Fruit fly (Drosophila melanogaster) whole organism, embryonic: ENCODE data around the gene Kr-h2.

ENCODE experiments used
- Aef1 ChIP-seq: fragments of 200-800 bp; sonication (Bioruptor generic); IDR thresholded peaks from 3 replicates; pipeline ENCODE4 v1.3.6; 2022; ENCODE audit warnings: missing biosample characterization, missing genetic modification characterization
- Asciz ChIP-seq: fragments of 200-800 bp; sonication (Bioruptor generic); optimal IDR thresholded peaks from 2 replicates; lab custom pipeline; 2017; ENCODE audit warnings: missing biosample characterization, mild to moderate bottlenecking, missing genetic modification characterization, missing genetic modification reagents
- B-H2 ChIP-seq: fragments of 200-800 bp; sonication (Bioruptor generic); optimal IDR thresholded peaks from 2 replicates; lab custom pipeline; 2018; ENCODE audit warnings: missing biosample characterization, mild to moderate bottlenecking, missing genetic modification characterization
- CG1024 ChIP-seq: fragments of 200-800 bp; sonication (Bioruptor generic); IDR thresholded peaks from 2 replicates; pipeline ENCODE4 v1.3.6; 2022; ENCODE audit warnings: missing biosample characterization, missing genetic modification characterization
- CG10543 ChIP-seq: fragments of 200-800 bp; sonication (Bioruptor generic); optimal IDR thresholded peaks from 3 replicates; lab custom pipeline; 2017; ENCODE audit warnings: missing biosample characterization, mild to moderate bottlenecking, missing genetic modification characterization, moderate library complexity
- CG10654 ChIP-seq: fragments of 200-800 bp; sonication (Bioruptor generic); optimal IDR thresholded peaks from 2 replicates; lab custom pipeline; 2016; ENCODE audit warnings: missing biosample characterization, missing genetic modification characterization
- CG12155 ChIP-seq: fragments of 200-800 bp; sonication (Bioruptor generic); optimal IDR thresholded peaks from 3 replicates; lab custom pipeline; 2016; ENCODE audit warnings: missing biosample characterization, missing genetic modification characterization
- CG13296 ChIP-seq: fragments of 200-800 bp; sonication (Bioruptor generic); optimal IDR thresholded peaks from 3 replicates; lab custom pipeline; 2018; ENCODE audit warnings: missing biosample characterization, mild to moderate bottlenecking, missing genetic modification characterization
- CG2712 ChIP-seq: fragments of 200-800 bp; optimal IDR thresholded peaks from 3 replicates; lab custom pipeline; 2019; ENCODE audit warnings: missing biosample characterization, mild to moderate bottlenecking, missing genetic modification characterization, moderate library complexity
- CG30431 ChIP-seq: fragments of 200-800 bp; sonication (Bioruptor generic); optimal IDR thresholded peaks from 2 replicates; lab custom pipeline; 2017; ENCODE audit warnings: missing biosample characterization, missing genetic modification characterization
- CG31441 ChIP-seq: fragments of 200-800 bp; sonication (Bioruptor generic); IDR thresholded peaks from 2 replicates; pipeline ENCODE4 v1.3.6; 2022; ENCODE audit warnings: missing biosample characterization, missing genetic modification characterization
- CG33557 ChIP-seq: fragments of 200-800 bp; sonication (Bioruptor generic); optimal IDR thresholded peaks from 2 replicates; lab custom pipeline; 2019; ENCODE audit warnings: missing biosample characterization, mild to moderate bottlenecking, missing genetic modification characterization, moderate library complexity
- CG34422 ChIP-seq: fragments of 200-800 bp; sonication (Bioruptor generic); IDR thresholded peaks from 3 replicates; pipeline ENCODE4 v1.3.6; 2022; ENCODE audit warnings: missing biosample characterization, missing genetic modification characterization
- CG4707 ChIP-seq: fragments of 200-800 bp; sonication (Bioruptor generic); optimal IDR thresholded peaks from 2 replicates; lab custom pipeline; 2018; ENCODE audit warnings: missing biosample characterization, mild to moderate bottlenecking, missing genetic modification characterization, moderate library complexity
- CG4730 ChIP-seq: fragments of 200-800 bp; sonication (Bioruptor generic); IDR thresholded peaks from 2 replicates; pipeline ENCODE4 v1.3.6; 2022; ENCODE audit warnings: missing biosample characterization, missing genetic modification characterization
- CG5180 ChIP-seq: fragments of 200-800 bp; sonication (Bioruptor generic); optimal IDR thresholded peaks from 3 replicates; lab custom pipeline; 2017; ENCODE audit warnings: missing biosample characterization, missing genetic modification characterization, mild to moderate bottlenecking, moderate library complexity, missing genetic modification reagents
- CG6765 ChIP-seq: fragments of 200-800 bp; sonication (Bioruptor generic); optimal IDR thresholded peaks from 3 replicates; lab custom pipeline; 2017; ENCODE audit warnings: missing biosample characterization, mild to moderate bottlenecking, missing genetic modification characterization
- CG7372 ChIP-seq: fragments of 200-800 bp; sonication (Bioruptor generic); IDR thresholded peaks from 2 replicates; pipeline ENCODE4 v1.3.6; 2022; ENCODE audit warnings: missing biosample characterization, missing genetic modification characterization
- CG8290 ChIP-seq, 3 experiments: fragments of 200-800 bp; sonication (Bioruptor generic); optimal IDR thresholded peaks; 2 replicates each; lab custom pipeline; 2016 to 2019; ENCODE audit warnings: missing biosample characterization in 3 of 3, missing genetic modification characterization in 3 of 3, mild to moderate bottlenecking in 2 of 3, moderate library complexity in 1 of 3
- D19B ChIP-seq: fragments of 200-800 bp; sonication (Bioruptor generic); optimal IDR thresholded peaks from 2 replicates; lab custom pipeline; 2017; ENCODE audit warnings: missing biosample characterization, mild to moderate bottlenecking, missing genetic modification characterization
- Dad ChIP-seq: fragments of 200-800 bp; sonication (Bioruptor generic); optimal IDR thresholded peaks from 3 replicates; lab custom pipeline; 2016; ENCODE audit warnings: missing biosample characterization, missing genetic modification characterization
- Ets65A ChIP-seq: fragments of 200-800 bp; sonication (Bioruptor generic); peaks from one replicate; lab custom pipeline; 2016; ENCODE audit warnings: missing biosample characterization, missing genetic modification characterization
- Ets97D ChIP-seq: fragments of 200-800 bp; sonication (Bioruptor generic); optimal IDR thresholded peaks from 3 replicates; lab custom pipeline; 2016; ENCODE audit warnings: missing biosample characterization, missing genetic modification characterization
- Gug ChIP-seq: fragments of 200-800 bp; sonication (Bioruptor generic); IDR thresholded peaks from 4 replicates; pipeline ENCODE4 v1.3.6; 2022; ENCODE audit warnings: missing biosample characterization, missing genetic modification characterization
- HLHmδ ChIP-seq: fragments of 200-800 bp; sonication (Bioruptor generic); optimal IDR thresholded peaks from 2 replicates; lab custom pipeline; 2018; ENCODE audit warnings: missing biosample characterization, mild to moderate bottlenecking, missing genetic modification characterization, moderate library complexity
- Mes4 ChIP-seq: fragments of 200-800 bp; sonication (Bioruptor generic); optimal IDR thresholded peaks from 2 replicates; lab custom pipeline; 2016; ENCODE audit warnings: missing biosample characterization, missing genetic modification characterization
- Nf-YC ChIP-seq: fragments of 200-800 bp; optimal IDR thresholded peaks from 3 replicates; lab custom pipeline; 2019; ENCODE audit warnings: missing biosample characterization, mild to moderate bottlenecking, missing genetic modification characterization, moderate library complexity
- Pdp1 ChIP-seq, 2 experiments: fragments of 200-800 bp; sonication (Bioruptor generic); optimal IDR thresholded peaks; 3 replicates each; lab custom pipeline; 2016; ENCODE audit warnings: missing biosample characterization in 2 of 2, missing genetic modification characterization in 2 of 2, mild to moderate bottlenecking in 1 of 2, moderate library complexity in 1 of 2
- Side ChIP-seq: fragments of 200-800 bp; sonication (Bioruptor generic); optimal IDR thresholded peaks from 2 replicates; lab custom pipeline; 2016; ENCODE audit warnings: missing biosample characterization, missing genetic modification characterization
- Sox100B ChIP-seq: fragments of 200-800 bp; sonication (Bioruptor generic); optimal IDR thresholded peaks from 3 replicates; lab custom pipeline; 2018; ENCODE audit warnings: missing biosample characterization, mild to moderate bottlenecking, missing genetic modification characterization
- abd-A ChIP-seq: fragments of 200-800 bp; sonication (Bioruptor generic); optimal IDR thresholded peaks from 3 replicates; lab custom pipeline; 2019; ENCODE audit warnings: missing biosample characterization, mild to moderate bottlenecking, missing genetic modification characterization, moderate library complexity
- bsh ChIP-seq, 2 experiments: fragments of 200-800 bp; sonication (Bioruptor generic); optimal IDR thresholded peaks; 2 replicates each; lab custom pipeline; 2017 to 2018; ENCODE audit warnings: mild to moderate bottlenecking in 2 of 2, missing biosample characterization in 2 of 2, missing genetic modification characterization in 2 of 2, moderate library complexity in 1 of 2
- crol ChIP-seq: fragments of 200-800 bp; sonication (Bioruptor generic); IDR thresholded peaks from 2 replicates; pipeline ENCODE4 v1.3.6; 2022; ENCODE audit warnings: missing biosample characterization, missing genetic modification characterization
- dimm ChIP-seq: fragments of 200-800 bp; sonication (Bioruptor generic); IDR thresholded peaks from 2 replicates; pipeline ENCODE4 v1.3.6; 2022; ENCODE audit warnings: missing biosample characterization, missing genetic modification characterization
- disco-r ChIP-seq: fragments of 200-800 bp; sonication (Bioruptor generic); optimal IDR thresholded peaks from 2 replicates; lab custom pipeline; 2016; ENCODE audit warnings: missing biosample characterization, missing genetic modification characterization
- ewg ChIP-seq: fragments of 200-800 bp; sonication (Bioruptor generic); optimal IDR thresholded peaks from 3 replicates; lab custom pipeline; 2017; ENCODE audit warnings: mild to moderate bottlenecking, missing biosample characterization, missing genetic modification reagents, missing genetic modification characterization
- gcm2 ChIP-seq: fragments of 200-800 bp; sonication (Bioruptor generic); optimal IDR thresholded peaks from 2 replicates; lab custom pipeline; 2016; ENCODE audit warnings: missing biosample characterization, missing genetic modification characterization
- ham ChIP-seq: fragments of 200-800 bp; sonication (Bioruptor generic); IDR thresholded peaks from 2 replicates; pipeline ENCODE4 v1.3.6; 2022; ENCODE audit warnings: missing biosample characterization, missing genetic modification characterization
- kay ChIP-seq: fragments of 200-800 bp; sonication (Bioruptor generic); optimal IDR thresholded peaks from 2 replicates; lab custom pipeline; 2016; ENCODE audit warnings: missing biosample characterization, missing genetic modification characterization
- ken ChIP-seq: fragments of 200-800 bp; sonication (Bioruptor generic); IDR thresholded peaks from 3 replicates; pipeline ENCODE4 v1.3.6; 2022; ENCODE audit warnings: missing biosample characterization, missing genetic modification characterization
- klu ChIP-seq: fragments of 200-800 bp; sonication (Bioruptor generic); IDR thresholded peaks from 2 replicates; pipeline ENCODE4 v1.3.6; 2022; ENCODE audit warnings: missing biosample characterization, missing genetic modification characterization
- maf-S ChIP-seq: fragments of 200-800 bp; sonication (Bioruptor generic); optimal IDR thresholded peaks from 2 replicates; lab custom pipeline; 2016; ENCODE audit warnings: missing biosample characterization, missing genetic modification characterization
- nmo ChIP-seq: fragments of 200-800 bp; sonication (Bioruptor generic); optimal IDR thresholded peaks from 2 replicates; lab custom pipeline; 2018; ENCODE audit warnings: missing biosample characterization, mild to moderate bottlenecking, missing genetic modification characterization, moderate library complexity
- otp ChIP-seq: fragments of 200-800 bp; sonication (Bioruptor generic); IDR thresholded peaks from 3 replicates; pipeline ENCODE4, ENCODE4 v1.3.6; 2022; ENCODE audit warnings: missing biosample characterization, missing genetic modification characterization
- pb ChIP-seq: fragments of 200-800 bp; sonication (Bioruptor generic); optimal IDR thresholded peaks from 3 replicates; lab custom pipeline; 2016; ENCODE audit warnings: missing biosample characterization, missing genetic modification characterization
- pho ChIP-seq: fragments of 200-800 bp; sonication (Bioruptor generic); optimal IDR thresholded peaks from 2 replicates; lab custom pipeline; 2016; ENCODE audit warnings: missing biosample characterization, missing genetic modification characterization
- sens-2 ChIP-seq: fragments of 200-800 bp; sonication (Bioruptor generic); IDR thresholded peaks from 2 replicates; pipeline ENCODE4 v1.3.6; 2022; ENCODE audit warnings: missing biosample characterization, missing genetic modification characterization
- stc ChIP-seq: fragments of 200-800 bp; sonication (Bioruptor generic); IDR thresholded peaks from 2 replicates; pipeline ENCODE4 v1.3.6; 2022; ENCODE audit warnings: missing biosample characterization, missing genetic modification characterization
- tgo ChIP-seq: fragments of 200-800 bp; sonication (Bioruptor generic); IDR thresholded peaks from 3 replicates; pipeline ENCODE4 v1.3.6; 2022; ENCODE audit warnings: missing biosample characterization, missing genetic modification characterization
- unc-4 ChIP-seq: fragments of 200-800 bp; sonication (Bioruptor generic); IDR thresholded peaks from 2 replicates; pipeline ENCODE4 v1.3.6; 2022; ENCODE audit warnings: missing biosample characterization, missing genetic modification characterization; ENCODE audit not compliant: partially characterized antibody
- zfh1 ChIP-seq: fragments of 200-800 bp; sonication (Bioruptor generic); IDR thresholded peaks from 3 replicates; pipeline ENCODE4 v1.3.6; 2022; ENCODE audit warnings: missing biosample characterization, missing genetic modification characterization

The Kr-h2 gene

dm6 chr2L:6081134-6081832, 10.5 kb downstream of the Kr-h2 start (continued):
- TF ChIP-seq CG8290 (GFP tag; optimal IDR thresholded peaks at IDR 0.05; lab: Kevin White, UChicago) (no peak), CG8290 (tag; optimal IDR thresholded peaks at IDR 0.05; lab: Kevin White, UChicago) (no peak), CG4730 (no peak), CG12155 (GFP tag; lab: Kevin White, UChicago) (peak; percentile 6), ham (GFP tag; lab: Robert Waterston, UW) (no peak), CG5180 (GFP tag; lab: Kevin White, UChicago) (no peak), abd-A (tag; lab: Kevin White, UChicago) (peak; percentile 28), maf-S (no peak), CG1024 (GFP tag; lab: Robert Waterston, UW) (no peak), zfh1 (GFP tag; lab: Robert Waterston, UW) (no peak), CG13296 (GFP tag; lab: Kevin White, UChicago) (no peak), Aef1 (GFP tag; lab: Robert Waterston, UW) (no peak), unc-4 (GFP tag; lab: Robert Waterston, UW) (no peak), Dad (GFP tag; lab: Kevin White, UChicago) (no peak), Sox100B (no peak), sens-2 (GFP tag; lab: Robert Waterston, UW) (no peak), ewg (GFP tag; lab: Kevin White, UChicago) (peak; percentile 72), Gug (GFP tag; lab: Robert Waterston, UW) (no peak), CG31441 (GFP tag; lab: Robert Waterston, UW) (no peak), CG10543 (GFP tag; lab: Kevin White, UChicago) (no peak), CG34422 (GFP tag; lab: Robert Waterston, UW) (0 out of 3 replicates have a peak, but pooled peaks have one; percentile 25), B-H2 (GFP tag; lab: Kevin White, UChicago) (no peak), Ets65A (GFP tag; lab: Kevin White, UChicago) (no peak), Asciz (no peak), gcm2 (GFP tag; lab: Kevin White, UChicago) (no peak), ken (GFP tag; lab: Robert Waterston, UW) (no peak), crol (peak; percentile 45; the same call in 1 of the 2 replicates), klu (no peak), bsh (GFP tag; optimal IDR thresholded peaks at IDR 0.05; lab: Kevin White, UChicago) (no peak), stc (GFP tag; lab: Robert Waterston, UW) (peak; percentile 20; the same call in 1 of the 2 replicates), Nf-YC (tag; lab: Kevin White, UChicago) (no peak), CG4707 (GFP tag; lab: Kevin White, UChicago) (peak; percentile 21), pho (GFP tag; lab: Kevin White, UChicago) (no peak), kay (no peak), pb (no peak), Side (no peak), tgo (GFP tag; lab: Robert Waterston, UW) (no peak; the same call in 2 of the 3 replicates), nmo (GFP tag; lab: Kevin White, UChicago) (no peak), CG10654 (GFP tag; lab: Kevin White, UChicago) (no peak), dimm (GFP tag; lab: Robert Waterston, UW) (no peak), CG7372 (GFP tag; lab: Robert Waterston, UW) (no peak), otp (GFP tag; lab: Robert Waterston, UW) (no peak), Mes4 (GFP tag; lab: Kevin White, UChicago) (no peak), Pdp1 (GFP tag; optimal IDR thresholded peaks at IDR 0.05; lab: Kevin White, UChicago) (no peak), D19B (GFP tag; lab: Kevin White, UChicago) (no peak), CG6765 (GFP tag; lab: Kevin White, UChicago) (no peak), Ets97D (GFP tag; lab: Kevin White, UChicago) (no peak), disco-r (GFP tag; lab: Kevin White, UChicago) (no peak), CG2712 (tag; lab: Kevin White, UChicago) (no peak), CG33557 (GFP tag; lab: Kevin White, UChicago) (no peak), HLHmδ (GFP tag; lab: Kevin White, UChicago) (no peak), CG30431 (GFP tag; lab: Kevin White, UChicago) (no peak)
